Worm (Caenorhabditis elegans) whole organism, L3 larva: ENCODE results near the gene F22B5.10.
A peak's percentile ranks its signal among the peaks of the same experiment; 100 is the strongest.

ENCODE experiments used
- ZK546.5 ChIP-seq: sonication (generic microtip); optimal IDR thresholded peaks from 2 replicates; lab custom pipeline; 2017; ENCODE audit warnings: missing biosample characterization, missing genetic modification characterization
- fkh-2 ChIP-seq: fragments of 150-350 bp; optimal IDR thresholded peaks from 2 replicates; lab custom pipeline; 2014; ENCODE audit warnings: missing biosample characterization, missing genetic modification reagents, missing genetic modification characterization
- nfya-1 ChIP-seq: sonication (generic microtip); optimal IDR thresholded peaks from 2 replicates; lab custom pipeline; 2017; ENCODE audit warnings: missing genetic modification characterization, mild to moderate bottlenecking, missing compliant biosample characterization, antibody characterized with exemption, moderate library complexity; ENCODE audit not compliant: insufficient read depth
- nhr-76 ChIP-seq: fragments of 150-350 bp; sonication (generic microtip); optimal IDR thresholded peaks from 5 replicates; lab custom pipeline; 2014; ENCODE audit warnings: missing biosample characterization, missing genetic modification characterization
- pha-4 ChIP-seq: fragments of 150-350 bp; optimal IDR thresholded peaks from 2 replicates; lab custom pipeline; 2014; ENCODE audit warnings: missing biosample characterization, missing genetic modification reagents, missing genetic modification characterization

DNA sequence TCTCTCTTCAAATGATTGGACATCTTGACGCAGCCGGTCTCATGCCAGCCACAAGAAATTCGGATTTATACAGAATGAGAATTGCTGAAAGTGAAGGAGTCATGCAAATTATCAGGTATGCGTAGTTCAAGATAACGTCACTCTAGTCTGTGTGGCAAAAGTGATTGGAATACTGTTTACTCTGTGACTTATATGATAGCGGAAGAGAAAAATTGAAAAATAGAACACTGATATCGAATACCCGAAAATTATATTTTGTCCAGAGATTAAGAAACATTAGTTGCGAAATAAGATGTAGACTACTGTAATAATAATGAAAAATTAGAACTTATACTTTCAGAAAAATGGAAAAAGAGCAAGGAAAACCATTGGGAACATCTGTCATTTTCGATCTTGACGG is 48.5 kb downstream of the F22B5.10 start:
- TF ChIP-seq pha-4 (tag; lab: Kevin White, UChicago) = peak; percentile 35
- no peak for TF ChIP-seq ZK546.5 (tag; lab: Kevin White, UChicago)
- TF ChIP-seq nfya-1 = no peak
- no peak for TF ChIP-seq nhr-76
- TF ChIP-seq fkh-2 (tag; lab: Kevin White, UChicago) = no peak
